Fruit fly (Drosophila melanogaster): ENCODE data around the gene Arp2.

DNA sequence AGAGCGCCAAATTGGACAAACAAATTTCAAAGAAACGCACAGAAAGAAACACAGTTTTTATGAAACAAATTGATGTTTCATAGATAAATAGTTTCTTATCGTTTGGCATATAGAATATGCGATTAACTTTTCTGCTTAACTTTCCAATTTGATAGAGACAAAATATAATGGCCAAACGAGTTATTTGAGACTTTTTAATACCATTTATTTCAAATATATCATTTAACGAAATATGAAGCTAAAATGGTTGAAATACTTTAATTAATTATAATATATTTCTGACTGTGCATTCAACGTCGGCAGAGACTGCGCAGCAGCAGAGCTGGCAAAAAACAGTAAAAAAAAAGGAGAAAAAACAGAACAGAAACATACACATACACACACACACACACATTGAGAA lies 31.8 kb upstream of the Arp2 start:
- TF ChIP-seq lola (GFP tag; optimal IDR thresholded peaks at IDR 0.05) (no peak), CG32264 (GFP tag; optimal IDR thresholded peaks at IDR 0.05) (no peak), fru (GFP tag; optimal IDR thresholded peaks at IDR 0.05) (no peak), woc (GFP tag; optimal IDR thresholded peaks at IDR 0.05) (no peak), tai (GFP tag; optimal IDR thresholded peaks at IDR 0.05) (no peak), ey (GFP tag; optimal IDR thresholded peaks at IDR 0.05) (peak; percentile 18), OdsH (GFP tag; optimal IDR thresholded peaks at IDR 0.05) (peak; percentile 6), usp (GFP tag; optimal IDR thresholded peaks at IDR 0.05) (no peak), jim (GFP tag; optimal IDR thresholded peaks at IDR 0.05) (no peak), Rel (GFP tag; optimal IDR thresholded peaks at IDR 0.05) (no peak), Rel (tag; optimal IDR thresholded peaks at IDR 0.05) (no peak)
